Worm (Caenorhabditis elegans) whole organism, L3 larva: ENCODE results near the gene K03B8.6.

ENCODE experiments used
- ZK546.5 ChIP-seq: sonication (generic microtip); optimal IDR thresholded peaks from 2 replicates; lab custom pipeline; 2017; ENCODE audit warnings: missing biosample characterization, missing genetic modification characterization
- aly-2 ChIP-seq: fragments of 150-350 bp; optimal IDR thresholded peaks from 2 replicates; lab custom pipeline; 2014; ENCODE audit warnings: missing biosample characterization, missing genetic modification characterization
- ceh-28 ChIP-seq: fragments of 150-350 bp; optimal IDR thresholded peaks from 2 replicates; lab custom pipeline; 2014; ENCODE audit warnings: missing biosample characterization, missing genetic modification reagents, missing genetic modification characterization
- ceh-82 ChIP-seq: fragments of 150-350 bp; optimal IDR thresholded peaks from 2 replicates; lab custom pipeline; 2014; ENCODE audit warnings: missing biosample characterization, missing genetic modification characterization
- daf-12 ChIP-seq: fragments of 150-350 bp; optimal IDR thresholded peaks from 2 replicates; lab custom pipeline; 2014; ENCODE audit warnings: missing biosample characterization, missing genetic modification reagents, missing genetic modification characterization
- egl-27 ChIP-seq: sonication (generic microtip); optimal IDR thresholded peaks from 4 replicates; lab custom pipeline; 2017; ENCODE audit warnings: missing biosample characterization, missing genetic modification reagents, missing genetic modification characterization
- egl-5 ChIP-seq: fragments of 150-350 bp; optimal IDR thresholded peaks from 2 replicates; lab custom pipeline; 2017; ENCODE audit warnings: missing biosample characterization, missing genetic modification reagents, missing genetic modification characterization, inconsistent platforms
- elt-1 ChIP-seq: fragments of 150-350 bp; optimal IDR thresholded peaks from 2 replicates; lab custom pipeline; 2014; ENCODE audit warnings: missing biosample characterization, missing genetic modification characterization
- elt-2 ChIP-seq: sonication (generic microtip); optimal IDR thresholded peaks from 2 replicates; lab custom pipeline; 2016; ENCODE audit warnings: missing genetic modification reagents, mild to moderate bottlenecking, missing genetic modification characterization, missing compliant biosample characterization
- elt-3 ChIP-seq, 3 experiments: fragments of 150-350 bp in 1 of 3; sonication (generic microtip) in 2 of 3; optimal IDR thresholded peaks; 2 replicates in 2 of 3; 4 replicates in 1 of 3; lab custom pipeline; 2014 to 2017; ENCODE audit warnings: missing biosample characterization in 3 of 3, missing genetic modification characterization in 3 of 3
- eor-1 ChIP-seq, 2 experiments: fragments of 150-350 bp; optimal IDR thresholded peaks; 2 replicates each; lab custom pipeline; 2014 to 2018; ENCODE audit warnings: missing biosample characterization in 2 of 2, missing genetic modification characterization in 2 of 2
- fkh-10 ChIP-seq: sonication (generic microtip); optimal IDR thresholded peaks from 2 replicates; lab custom pipeline; 2017; ENCODE audit warnings: missing biosample characterization, missing genetic modification reagents, missing genetic modification characterization
- fkh-2 ChIP-seq: fragments of 150-350 bp; optimal IDR thresholded peaks from 2 replicates; lab custom pipeline; 2014; ENCODE audit warnings: missing biosample characterization, missing genetic modification reagents, missing genetic modification characterization
- fos-1 ChIP-seq: fragments of 150-350 bp; optimal IDR thresholded peaks from 2 replicates; lab custom pipeline; 2014; ENCODE audit warnings: missing biosample characterization, missing genetic modification characterization
- hmg-11 ChIP-seq: sonication (generic microtip); optimal IDR thresholded peaks from 2 replicates; lab custom pipeline; 2016; ENCODE audit warnings: missing genetic modification characterization, missing compliant biosample characterization
- jun-1 ChIP-seq: fragments of 150-350 bp; optimal IDR thresholded peaks from 2 replicates; lab custom pipeline; 2014; ENCODE audit warnings: missing biosample characterization, missing genetic modification reagents, missing genetic modification characterization
- lin-15B ChIP-seq: fragments of 150-350 bp; optimal IDR thresholded peaks from 2 replicates; lab custom pipeline; 2014; ENCODE audit warnings: missing biosample characterization, missing genetic modification characterization
- lin-39 ChIP-seq: fragments of 150-350 bp; optimal IDR thresholded peaks from 2 replicates; lab custom pipeline; 2018; ENCODE audit warnings: missing biosample characterization, missing genetic modification reagents, missing genetic modification characterization
- mdl-1 ChIP-seq: fragments of 150-350 bp; optimal IDR thresholded peaks from 2 replicates; lab custom pipeline; 2014; ENCODE audit warnings: missing biosample characterization, missing genetic modification characterization
- nfya-1 ChIP-seq: sonication (generic microtip); optimal IDR thresholded peaks from 2 replicates; lab custom pipeline; 2017; ENCODE audit warnings: missing genetic modification characterization, mild to moderate bottlenecking, missing compliant biosample characterization, antibody characterized with exemption, moderate library complexity; ENCODE audit not compliant: insufficient read depth
- nhr-11 ChIP-seq: fragments of 150-350 bp; optimal IDR thresholded peaks from 2 replicates; lab custom pipeline; 2014; ENCODE audit warnings: missing biosample characterization, missing genetic modification characterization
- nhr-12 ChIP-seq: fragments of 150-350 bp; optimal IDR thresholded peaks from 2 replicates; lab custom pipeline; 2014; ENCODE audit warnings: missing biosample characterization, missing genetic modification characterization
- nhr-237 ChIP-seq: fragments of 150-350 bp; optimal IDR thresholded peaks from 2 replicates; lab custom pipeline; 2014; ENCODE audit warnings: missing biosample characterization, missing genetic modification characterization
- nhr-25 ChIP-seq: sonication (generic microtip); optimal IDR thresholded peaks from 2 replicates; lab custom pipeline; 2017; ENCODE audit warnings: missing biosample characterization, missing genetic modification characterization
- nhr-28 ChIP-seq: fragments of 150-350 bp; optimal IDR thresholded peaks from 2 replicates; lab custom pipeline; 2014; ENCODE audit warnings: missing biosample characterization, missing genetic modification characterization
- pha-4 ChIP-seq: fragments of 150-350 bp; optimal IDR thresholded peaks from 2 replicates; lab custom pipeline; 2014; ENCODE audit warnings: missing biosample characterization, missing genetic modification reagents, missing genetic modification characterization
- pqm-1 ChIP-seq: fragments of 150-350 bp; optimal IDR thresholded peaks from 2 replicates; lab custom pipeline; 2017; ENCODE audit warnings: missing biosample characterization, missing genetic modification characterization, inconsistent platforms
- skn-1 ChIP-seq: fragments of 150-350 bp; optimal IDR thresholded peaks from 2 replicates; lab custom pipeline; 2014; ENCODE audit warnings: missing biosample characterization, missing genetic modification characterization
- tbx-2 ChIP-seq: sonication (generic microtip); optimal IDR thresholded peaks from 2 replicates; lab custom pipeline; 2016; ENCODE audit warnings: mild to moderate bottlenecking, missing genetic modification characterization, missing compliant biosample characterization
- unc-39 ChIP-seq: sonication (generic microtip); optimal IDR thresholded peaks from 4 replicates; lab custom pipeline; 2017; ENCODE audit warnings: missing biosample characterization, missing genetic modification characterization
- unc-62 ChIP-seq: fragments of 150-350 bp; sonication (generic microtip); optimal IDR thresholded peaks from 4 replicates; lab custom pipeline; 2014; ENCODE audit warnings: missing biosample characterization, missing genetic modification reagents, missing genetic modification characterization
- ztf-11 ChIP-seq: fragments of 150-350 bp; optimal IDR thresholded peaks from 2 replicates; lab custom pipeline; 2014; ENCODE audit warnings: missing biosample characterization, missing genetic modification characterization

Gene K03B8.6

DNA sequence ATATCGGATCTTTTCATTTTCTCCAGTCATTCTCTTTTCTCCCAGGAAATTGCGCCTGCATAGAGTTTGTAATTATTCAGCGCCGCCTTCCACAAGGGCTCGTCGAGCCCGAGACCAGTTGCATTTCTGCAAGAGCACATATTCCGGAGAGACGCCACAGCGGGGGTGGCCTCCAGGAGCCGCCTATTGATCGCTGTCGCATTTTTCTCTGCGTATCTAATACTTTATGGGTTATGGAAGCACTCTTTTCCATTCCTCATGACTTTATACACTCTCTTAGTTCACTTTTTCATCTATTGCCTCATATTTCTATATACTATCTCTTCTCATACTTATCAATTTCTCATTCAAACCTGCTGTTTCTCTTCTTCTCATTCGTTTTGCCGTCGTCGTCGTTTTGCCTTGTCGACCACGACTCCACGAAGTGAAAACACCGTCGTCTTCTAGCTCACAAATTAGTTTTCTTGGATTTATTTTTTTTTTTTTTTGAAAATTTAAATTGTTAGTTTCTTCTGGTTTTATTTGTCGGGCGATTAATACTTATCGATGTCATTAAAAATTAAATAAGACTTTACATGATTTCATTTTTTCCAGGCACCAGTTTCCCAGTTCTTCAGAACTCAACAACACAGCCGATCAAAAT lies 32.1 kb upstream of the K03B8.6 start, which contains the start of gene cnb-1:
Gene cnb-1 (plus strand): TSS at position 593 of the 643 bp plus-strand sequence.
- peak; percentile 45 for TF ChIP-seq elt-2 (tag; lab: Kevin White, UChicago)
- TF ChIP-seq nfya-1 (tag; lab: Kevin White, UChicago), result peak; percentile 77
- TF ChIP-seq lin-15B (tag; lab: Kevin White, UChicago), result peak; percentile 11
- TF ChIP-seq egl-5, result peak; percentile 8
- TF ChIP-seq hmg-11 (tag; lab: Kevin White, UChicago), result peak; percentile 96
- TF ChIP-seq lin-39, result peak; percentile 79
- peak; percentile 52 for TF ChIP-seq tbx-2 (tag; lab: Kevin White, UChicago)
- peak; percentile 49 for TF ChIP-seq pha-4
- TF ChIP-seq pqm-1, result peak; percentile 28
- TF ChIP-seq nhr-11, result no peak
- TF ChIP-seq jun-1 (tag; lab: Kevin White, UChicago), result peak; percentile 23
- TF ChIP-seq ceh-28 (tag; lab: Kevin White, UChicago), result peak; percentile 77
- peak; percentile 51 for TF ChIP-seq skn-1 (tag; lab: Kevin White, UChicago)
- no peak for TF ChIP-seq ceh-82 (tag; lab: Kevin White, UChicago)
- peak; percentile 18 for TF ChIP-seq fkh-10 (GFP tag; lab: Kevin White, UChicago)
- TF ChIP-seq elt-1 (tag; lab: Kevin White, UChicago), result no peak

DNA sequence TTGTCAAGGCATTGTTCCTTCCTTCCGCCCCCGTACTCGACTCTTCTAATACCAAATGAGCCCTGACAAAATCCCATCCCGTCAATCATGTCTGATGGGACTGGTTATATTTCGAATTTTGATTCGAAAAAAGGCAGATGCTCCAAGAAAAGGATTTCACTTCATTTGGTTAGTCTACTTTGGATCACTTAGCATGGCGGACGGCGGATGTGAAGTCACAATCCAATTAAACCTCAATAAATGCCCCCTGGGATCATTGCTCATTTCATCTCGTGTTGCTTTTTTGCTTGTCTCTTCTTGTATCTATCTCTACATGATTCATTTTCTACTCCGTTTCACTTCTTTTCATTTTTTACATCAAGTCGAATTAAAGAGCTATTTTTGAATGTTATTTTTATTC lies 28.0 kb upstream of the K03B8.6 start:
- TF ChIP-seq fkh-2 (tag; lab: Kevin White, UChicago) (no peak), lin-15B (tag; lab: Kevin White, UChicago) (no peak), lin-39 (peak; percentile 38), nhr-237 (tag; lab: Kevin White, UChicago) (no peak), mdl-1 (tag; lab: Kevin White, UChicago) (no peak), eor-1 (tag; optimal IDR thresholded peaks at IDR 0.05; lab: Kevin White, UChicago) (no peak), tbx-2 (tag; lab: Kevin White, UChicago) (no peak), pqm-1 (no peak), elt-1 (tag; lab: Kevin White, UChicago) (no peak)

DNA sequence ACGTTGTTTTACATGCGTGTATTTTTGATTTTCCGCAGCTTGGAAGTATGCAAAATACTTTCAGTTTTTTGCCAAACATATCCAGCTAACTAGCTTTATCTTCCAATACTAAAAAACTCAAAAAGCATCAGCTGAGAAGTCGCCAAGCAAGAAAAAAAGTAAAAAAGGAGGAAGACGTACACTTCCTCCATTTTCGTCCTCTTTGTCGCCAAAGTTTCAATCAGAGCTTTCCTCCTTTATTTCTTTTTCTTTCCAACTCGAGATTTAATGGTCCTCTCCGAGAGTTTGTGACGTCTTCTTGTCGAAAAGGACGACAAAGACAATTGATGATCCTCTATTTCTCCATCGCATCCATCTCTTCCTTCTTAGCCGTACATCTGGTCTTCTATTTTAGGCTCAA lies 26.8 kb upstream of the K03B8.6 start:
- no peak for TF ChIP-seq aly-2
- no peak for TF ChIP-seq unc-62 (GFP tag; lab: Kevin White, UChicago)
- peak; percentile 49 for TF ChIP-seq fkh-10 (GFP tag; lab: Kevin White, UChicago)
- TF ChIP-seq, all 47 proteins: peak for 1

DNA sequence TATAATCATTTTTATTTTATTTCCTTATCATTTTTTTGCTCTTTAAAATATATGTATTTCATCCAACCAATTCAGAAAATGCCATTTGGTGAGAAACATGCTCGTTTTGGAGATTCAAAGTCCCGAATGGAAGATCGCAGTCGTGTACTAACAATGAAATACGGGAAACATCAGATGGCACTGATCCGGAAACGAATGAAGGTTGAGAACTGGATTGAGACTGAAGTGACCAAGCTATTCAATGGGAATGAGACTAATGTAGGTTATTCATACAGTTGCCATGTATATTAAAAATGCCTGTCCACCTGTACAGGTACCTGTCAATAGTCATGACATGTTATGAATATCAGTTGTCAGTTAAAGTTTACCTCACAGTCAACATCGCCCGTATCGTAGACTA lies 24.4 kb upstream of the K03B8.6 start, which contains the start of gene F55C10.5:
Gene F55C10.5 (plus strand): TSS at position 74 of the 400 bp plus-strand sequence.
- TF ChIP-seq nhr-237 (tag; lab: Kevin White, UChicago) (no peak), fos-1 (no peak), daf-12 (tag; lab: Kevin White, UChicago) (no peak), egl-27 (tag; lab: Kevin White, UChicago) (no peak), elt-3 (tag; optimal IDR thresholded peaks at IDR 0.05; lab: Kevin White, UChicago) (no peak), nhr-25 (tag; lab: Kevin White, UChicago) (no peak), hmg-11 (tag; lab: Kevin White, UChicago) (no peak), ztf-11 (tag; lab: Kevin White, UChicago) (no peak), nhr-12 (tag; lab: Kevin White, UChicago) (no peak), ceh-28 (tag; lab: Kevin White, UChicago) (no peak), jun-1 (tag; lab: Kevin White, UChicago) (no peak), unc-39 (tag; lab: Kevin White, UChicago) (no peak), aly-2 (no peak), nfya-1 (tag; lab: Kevin White, UChicago) (no peak), ZK546.5 (tag; lab: Kevin White, UChicago) (no peak), lin-39 (no peak)
- TF ChIP-seq, all 47 proteins: peak for 0

DNA sequence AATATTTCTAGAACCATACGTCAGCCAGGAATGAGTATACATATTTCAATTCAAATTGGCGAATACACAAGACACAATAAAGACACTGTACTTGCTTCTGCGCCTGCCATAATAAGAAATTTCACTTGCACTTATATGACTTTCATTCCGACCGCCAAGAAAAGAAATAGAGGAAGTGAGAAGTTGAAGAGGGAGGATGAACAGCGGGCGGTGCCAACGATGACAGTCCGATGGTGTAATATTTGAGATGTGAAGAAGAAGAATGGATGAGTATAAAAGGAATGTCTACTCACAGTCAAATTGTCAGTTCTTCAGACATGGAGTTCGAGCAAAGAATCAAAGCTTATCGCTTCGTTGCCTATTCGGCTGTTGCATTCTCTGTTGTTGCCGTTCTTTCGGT lies 22.3 kb upstream of the K03B8.6 start, which contains the start of gene col-154:
Gene col-154 (plus strand): TSS at position 301 of the 400 bp plus-strand sequence.
- TF ChIP-seq ZK546.5 (tag; lab: Kevin White, UChicago) (no peak), nhr-25 (tag; lab: Kevin White, UChicago) (peak; percentile 6), tbx-2 (tag; lab: Kevin White, UChicago) (no peak), jun-1 (tag; lab: Kevin White, UChicago) (no peak), nhr-28 (no peak), unc-39 (tag; lab: Kevin White, UChicago) (no peak)
